Fruit fly (Drosophila melanogaster) whole organism, embryonic: ENCODE measurements around the gene mRpL55.

Experiments
- CG10979 ChIP-seq: fragments of 200-800 bp; sonication (Bioruptor generic); optimal IDR thresholded peaks from 2 replicates; lab custom pipeline; 2018; ENCODE audit warnings: missing biosample characterization, mild to moderate bottlenecking, missing genetic modification characterization, moderate library complexity
- CG11247 ChIP-seq: fragments of 200-800 bp; sonication (Bioruptor generic); IDR thresholded peaks from 2 replicates; pipeline ENCODE4 v1.3.6; 2022; ENCODE audit warnings: missing biosample characterization, missing genetic modification characterization
- CG12155 ChIP-seq: fragments of 200-800 bp; sonication (Bioruptor generic); optimal IDR thresholded peaks from 3 replicates; lab custom pipeline; 2016; ENCODE audit warnings: missing biosample characterization, missing genetic modification characterization
- CG12299 ChIP-seq: fragments of 200-800 bp; sonication (Bioruptor generic); optimal IDR thresholded peaks from 2 replicates; lab custom pipeline; 2018; ENCODE audit warnings: missing biosample characterization, mild to moderate bottlenecking, missing genetic modification characterization
- CG12744 ChIP-seq: fragments of 200-800 bp; sonication (Bioruptor generic); optimal IDR thresholded peaks from 2 replicates; lab custom pipeline; 2016; ENCODE audit warnings: missing biosample characterization, missing genetic modification characterization
- CG13624 ChIP-seq: fragments of 200-800 bp; sonication (Bioruptor generic); optimal IDR thresholded peaks from 2 replicates; lab custom pipeline; 2016; ENCODE audit warnings: missing biosample characterization, missing genetic modification characterization
- CG14441 ChIP-seq: fragments of 200-800 bp; sonication (Bioruptor generic); IDR thresholded peaks from 2 replicates; pipeline ENCODE4 v1.3.6; 2022; ENCODE audit warnings: missing biosample characterization, missing genetic modification characterization
- CG15514 ChIP-seq: fragments of 200-800 bp; sonication (Bioruptor generic); optimal IDR thresholded peaks from 3 replicates; lab custom pipeline; 2017; ENCODE audit warnings: missing biosample characterization, missing genetic modification characterization, mild to moderate bottlenecking, moderate library complexity, missing genetic modification reagents
- CG16779 ChIP-seq: fragments of 200-800 bp; sonication (Bioruptor generic); IDR thresholded peaks from 2 replicates; pipeline ENCODE4 v1.3.6; 2022; ENCODE audit warnings: missing biosample characterization, missing genetic modification characterization
- CG16863 ChIP-seq: fragments of 200-800 bp; sonication (Bioruptor generic); optimal IDR thresholded peaks from 3 replicates; lab custom pipeline; 2016; ENCODE audit warnings: missing biosample characterization, missing genetic modification characterization
- CG17359 ChIP-seq: fragments of 200-800 bp; sonication (Bioruptor generic); optimal IDR thresholded peaks from 3 replicates; lab custom pipeline; 2018; ENCODE audit warnings: missing biosample characterization, mild to moderate bottlenecking, missing genetic modification characterization, moderate library complexity
- CG17568 ChIP-seq: fragments of 200-800 bp; sonication (Bioruptor generic); optimal IDR thresholded peaks from 2 replicates; lab custom pipeline; 2018; ENCODE audit warnings: missing biosample characterization, mild to moderate bottlenecking, missing genetic modification characterization, moderate library complexity
- CG17802 ChIP-seq: fragments of 200-800 bp; sonication (Bioruptor generic); optimal IDR thresholded peaks from 2 replicates; lab custom pipeline; 2018; ENCODE audit warnings: missing biosample characterization, mild to moderate bottlenecking, missing genetic modification characterization, moderate library complexity
- CG2199 ChIP-seq: fragments of 200-800 bp; sonication (Bioruptor generic); IDR thresholded peaks from 3 replicates; pipeline ENCODE4 v1.3.6; 2022; ENCODE audit warnings: missing biosample characterization, missing genetic modification characterization
- CG2712 ChIP-seq: fragments of 200-800 bp; optimal IDR thresholded peaks from 3 replicates; lab custom pipeline; 2019; ENCODE audit warnings: missing biosample characterization, mild to moderate bottlenecking, missing genetic modification characterization, moderate library complexity
- CG33557 ChIP-seq: fragments of 200-800 bp; sonication (Bioruptor generic); optimal IDR thresholded peaks from 2 replicates; lab custom pipeline; 2019; ENCODE audit warnings: missing biosample characterization, mild to moderate bottlenecking, missing genetic modification characterization, moderate library complexity
- CG5953 ChIP-seq: fragments of 200-800 bp; sonication (Bioruptor generic); IDR thresholded peaks from 2 replicates; pipeline ENCODE4 v1.3.6; 2022; ENCODE audit warnings: missing biosample characterization, missing genetic modification characterization
- CG6254 ChIP-seq: fragments of 200-800 bp; sonication (Bioruptor generic); optimal IDR thresholded peaks from 3 replicates; lab custom pipeline; 2017; ENCODE audit warnings: mild to moderate bottlenecking, missing biosample characterization, missing genetic modification reagents, missing genetic modification characterization
- CG7271 ChIP-seq: fragments of 200-800 bp; sonication (Bioruptor generic); optimal IDR thresholded peaks from 2 replicates; lab custom pipeline; 2018; ENCODE audit warnings: missing biosample characterization, mild to moderate bottlenecking, missing genetic modification characterization, moderate library complexity
- CG7839 ChIP-seq: fragments of 200-800 bp; sonication (Bioruptor generic); optimal IDR thresholded peaks from 3 replicates; lab custom pipeline; 2018; ENCODE audit warnings: missing biosample characterization, mild to moderate bottlenecking, missing genetic modification characterization, moderate library complexity
- CG7987 ChIP-seq: fragments of 200-800 bp; sonication (Bioruptor generic); optimal IDR thresholded peaks from 2 replicates; lab custom pipeline; 2018; ENCODE audit warnings: missing biosample characterization, mild to moderate bottlenecking, missing genetic modification characterization, moderate library complexity
- CG8281 ChIP-seq: fragments of 200-800 bp; sonication (Bioruptor generic); optimal IDR thresholded peaks from 2 replicates; lab custom pipeline; 2018; ENCODE audit warnings: missing biosample characterization, mild to moderate bottlenecking, missing genetic modification characterization, moderate library complexity
- CG8924 ChIP-seq: fragments of 200-800 bp; optimal IDR thresholded peaks from 3 replicates; lab custom pipeline; 2019; ENCODE audit warnings: missing biosample characterization, mild to moderate bottlenecking, missing genetic modification characterization, moderate library complexity
- CHES-1-like ChIP-seq: fragments of 200-800 bp; sonication (Bioruptor generic); optimal IDR thresholded peaks from 2 replicates; lab custom pipeline; 2016; ENCODE audit warnings: missing biosample characterization, missing genetic modification characterization
- CkIIα-i1 ChIP-seq: fragments of 200-800 bp; sonication (Bioruptor generic); IDR thresholded peaks from 2 replicates; pipeline ENCODE4 v1.3.6; 2022; ENCODE audit warnings: missing biosample characterization, missing genetic modification characterization
- D ChIP-seq, 2 experiments: fragments of 200-800 bp in 1 of 2; fragments of >200 bp in 1 of 2; sonication (Bioruptor generic) in 1 of 2; optimal IDR thresholded peaks; 2 replicates in 1 of 2; 3 replicates in 1 of 2; lab custom pipeline; 2017; ENCODE audit warnings: mild to moderate bottlenecking in 1 of 2, missing biosample characterization in 1 of 2, missing genetic modification characterization in 1 of 2, missing genetic modification reagents in 1 of 2
- H2.0 ChIP-seq: fragments of 200-800 bp; sonication (Bioruptor generic); IDR thresholded peaks from 2 replicates; pipeline ENCODE4 v1.3.6; 2022; ENCODE audit warnings: missing biosample characterization, missing genetic modification characterization
- Hmr ChIP-seq: fragments of 200-800 bp; sonication (Bioruptor generic); optimal IDR thresholded peaks from 3 replicates; lab custom pipeline; 2017; ENCODE audit warnings: mild to moderate bottlenecking, missing biosample characterization, missing genetic modification reagents, missing genetic modification characterization
- MBD-R2 ChIP-seq: fragments of 200-800 bp; sonication (Bioruptor generic); IDR thresholded peaks from 2 replicates; pipeline ENCODE4 v1.3.6; 2022; ENCODE audit warnings: missing biosample characterization, missing genetic modification characterization
- Meics ChIP-seq: fragments of 200-800 bp; sonication (Bioruptor generic); optimal IDR thresholded peaks from 2 replicates; lab custom pipeline; 2017; ENCODE audit warnings: missing biosample characterization, mild to moderate bottlenecking, missing genetic modification characterization
- Oli ChIP-seq: fragments of 200-800 bp; sonication (Bioruptor generic); optimal IDR thresholded peaks from 2 replicates; lab custom pipeline; 2018; ENCODE audit warnings: missing biosample characterization, mild to moderate bottlenecking, missing genetic modification characterization, moderate library complexity
- Sry-β ChIP-seq: fragments of 200-800 bp; sonication (Bioruptor generic); optimal IDR thresholded peaks from 2 replicates; lab custom pipeline; 2018; ENCODE audit warnings: missing biosample characterization, mild to moderate bottlenecking, missing genetic modification characterization, moderate library complexity
- Trl ChIP-seq, 3 experiments: fragments of >200 bp in 2 of 3; fragments of 200-800 bp in 1 of 3; sonication (Bioruptor generic) in 1 of 3; optimal IDR thresholded peaks; 2 replicates in 1 of 3; 3 replicates in 2 of 3; lab custom pipeline; 2016 to 2017; ENCODE audit warnings: missing biosample characterization in 1 of 3, missing genetic modification characterization in 1 of 3
- Xbp1 ChIP-seq: fragments of 200-800 bp; sonication (Bioruptor generic); optimal IDR thresholded peaks from 3 replicates; lab custom pipeline; 2016; ENCODE audit warnings: missing biosample characterization, mild to moderate bottlenecking, missing genetic modification characterization
- Xrp1 ChIP-seq: fragments of 200-800 bp; sonication (Bioruptor generic); IDR thresholded peaks from 2 replicates; pipeline ENCODE4 v1.3.6; 2022; ENCODE audit warnings: missing biosample characterization, missing genetic modification characterization
- ap ChIP-seq: fragments of 200-800 bp; sonication (Bioruptor generic); IDR thresholded peaks from 2 replicates; pipeline ENCODE4 v1.3.6; 2022; ENCODE audit warnings: missing biosample characterization, missing genetic modification characterization
- crp ChIP-seq, 2 experiments: fragments of 200-800 bp; sonication (Bioruptor generic); optimal IDR thresholded peaks; 2 replicates in 1 of 2; 3 replicates in 1 of 2; lab custom pipeline; 2017; ENCODE audit warnings: missing biosample characterization in 2 of 2, missing genetic modification characterization in 2 of 2, mild to moderate bottlenecking in 1 of 2, moderate library complexity in 1 of 2
- dmrt11E ChIP-seq: fragments of 200-800 bp; sonication (Bioruptor generic); optimal IDR thresholded peaks from 3 replicates; lab custom pipeline; 2018; ENCODE audit warnings: missing biosample characterization, mild to moderate bottlenecking, missing genetic modification characterization, moderate library complexity
- ftz-f1 ChIP-seq: fragments of 200-800 bp; sonication (Bioruptor generic); optimal IDR thresholded peaks from 2 replicates; lab custom pipeline; 2016; ENCODE audit warnings: missing biosample characterization, missing genetic modification characterization
- gt ChIP-seq: fragments of 200-800 bp; sonication (Bioruptor generic); IDR thresholded peaks from 2 replicates; pipeline ENCODE4 v1.3.6; 2022; ENCODE audit warnings: missing biosample characterization, missing genetic modification characterization
- her ChIP-seq: fragments of 200-800 bp; sonication (Bioruptor generic); optimal IDR thresholded peaks from 2 replicates; lab custom pipeline; 2016; ENCODE audit warnings: missing biosample characterization, missing genetic modification characterization
- jigr1 ChIP-seq: fragments of 200-800 bp; sonication (Bioruptor generic); IDR thresholded peaks from 3 replicates; pipeline ENCODE4 v1.3.6; 2022; ENCODE audit warnings: missing biosample characterization, missing genetic modification characterization
- kni ChIP-seq: fragments of 200-800 bp; sonication (Bioruptor generic); optimal IDR thresholded peaks from 3 replicates; lab custom pipeline; 2017; ENCODE audit warnings: mild to moderate bottlenecking, missing biosample characterization, missing genetic modification reagents, missing genetic modification characterization
- mld ChIP-seq: fragments of 200-800 bp; sonication (Bioruptor generic); IDR thresholded peaks from 3 replicates; pipeline ENCODE4 v1.3.6; 2022; ENCODE audit warnings: missing biosample characterization, missing genetic modification characterization; ENCODE audit not compliant: partially characterized antibody
- oc ChIP-seq: fragments of 200-800 bp; sonication (Bioruptor generic); optimal IDR thresholded peaks from 2 replicates; lab custom pipeline; 2018; ENCODE audit warnings: missing biosample characterization, mild to moderate bottlenecking, missing genetic modification characterization, moderate library complexity
- run ChIP-seq: fragments of 200-800 bp; sonication (Bioruptor generic); optimal IDR thresholded peaks from 3 replicates; lab custom pipeline; 2018; ENCODE audit warnings: missing biosample characterization, mild to moderate bottlenecking, missing genetic modification characterization
- trem ChIP-seq: fragments of 200-800 bp; optimal IDR thresholded peaks from 3 replicates; lab custom pipeline; 2019; ENCODE audit warnings: missing biosample characterization, mild to moderate bottlenecking, missing genetic modification characterization, moderate library complexity
- unc-4 ChIP-seq: fragments of 200-800 bp; sonication (Bioruptor generic); IDR thresholded peaks from 2 replicates; pipeline ENCODE4 v1.3.6; 2022; ENCODE audit warnings: missing biosample characterization, missing genetic modification characterization; ENCODE audit not compliant: partially characterized antibody
- wdn ChIP-seq: fragments of 200-800 bp; sonication (Bioruptor generic); IDR thresholded peaks from 2 replicates; pipeline ENCODE4 v1.3.6; 2022; ENCODE audit warnings: missing biosample characterization, missing genetic modification characterization

The mRpL55 gene

DNA sequence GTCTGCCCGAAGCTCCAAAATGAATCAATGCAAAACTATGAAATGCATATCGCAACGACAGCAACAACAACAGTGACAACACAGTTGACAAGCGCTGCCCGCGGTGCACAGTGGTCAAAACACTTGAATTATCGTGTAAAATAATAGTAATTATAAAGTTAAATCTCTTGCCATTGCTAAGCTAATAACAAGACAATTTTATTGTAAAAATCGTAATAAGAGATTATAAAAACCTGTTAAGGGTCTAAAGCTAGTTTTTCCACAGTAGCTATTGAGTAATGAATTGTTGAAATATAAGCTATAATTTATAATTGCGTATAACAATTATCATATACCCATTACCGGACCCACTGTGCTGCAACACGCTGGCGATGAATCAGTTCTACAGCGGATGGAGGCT is 21.7 kb downstream of the mRpL55 start (continued):
- TF ChIP-seq D (optimal IDR thresholded peaks at IDR 0.05; lab: Kevin White, UChicago), result no peak
- peak; percentile 54 for TF ChIP-seq D (GFP tag; optimal IDR thresholded peaks at IDR 0.05; lab: Kevin White, UChicago)
- peak; percentile 70 for TF ChIP-seq dmrt11E (tag; lab: Kevin White, UChicago)
- peak; percentile 86 for TF ChIP-seq CG2712 (tag; lab: Kevin White, UChicago)
- peak; percentile 13 for TF ChIP-seq CG33557 (GFP tag; lab: Kevin White, UChicago)
- TF ChIP-seq CG5953 (GFP tag; lab: Robert Waterston, UW), result no peak
- TF ChIP-seq Sry-β (GFP tag; lab: Kevin White, UChicago), result no peak
- TF ChIP-seq CG17359 (tag; lab: Kevin White, UChicago), result peak; percentile 67
- no peak for TF ChIP-seq CG11247 (GFP tag; lab: Robert Waterston, UW)
- TF ChIP-seq MBD-R2 (GFP tag; lab: Robert Waterston, UW), result no peak
- peak; percentile 6 for TF ChIP-seq CG8281
- TF ChIP-seq Oli (tag; lab: Kevin White, UChicago), result peak; percentile 68
- peak; percentile 19 for TF ChIP-seq oc (tag; lab: Kevin White, UChicago)
- no peak for TF ChIP-seq CG13624 (GFP tag; lab: Kevin White, UChicago)
- no peak for TF ChIP-seq CG17802 (tag; lab: Kevin White, UChicago)
- TF ChIP-seq wdn, result no peak
- TF ChIP-seq Xrp1 (GFP tag; lab: Robert Waterston, UW), result peak; percentile 86
- TF ChIP-seq CG15514 (GFP tag; lab: Kevin White, UChicago), result no peak
- TF ChIP-seq CG7987 (GFP tag; lab: Kevin White, UChicago), result no peak
- TF ChIP-seq CG16863 (GFP tag; lab: Kevin White, UChicago), result peak; percentile 34
- 0 out of 3 replicates have a peak, but pooled peaks have one; percentile 47 for TF ChIP-seq CG2199 (GFP tag; lab: Robert Waterston, UW)
- no peak for TF ChIP-seq CG12744
- peak; percentile 40 for TF ChIP-seq trem
- TF ChIP-seq ap (GFP tag; lab: Robert Waterston, UW), result peak; percentile 44
- no peak for TF ChIP-seq her
- no peak for TF ChIP-seq run (tag; lab: Kevin White, UChicago)
- peak; percentile 79 for TF ChIP-seq CG10979 (tag; lab: Kevin White, UChicago)
- TF ChIP-seq Xbp1, result peak; percentile 16
- TF ChIP-seq Trl (optimal IDR thresholded peaks at IDR 0.05; lab: Kevin White, UChicago), result no peak
- peak; percentile 8 for TF ChIP-seq Trl (GFP tag; optimal IDR thresholded peaks at IDR 0.05; lab: Kevin White, UChicago)
- peak; percentile 70 for TF ChIP-seq CG6254 (GFP tag; lab: Kevin White, UChicago)
- TF ChIP-seq ftz-f1 (GFP tag; lab: Kevin White, UChicago), result no peak
- peak; percentile 40; the same call in 1 of the 2 replicates for TF ChIP-seq H2.0
- TF ChIP-seq Hmr (GFP tag; lab: Kevin White, UChicago), result no peak
- TF ChIP-seq unc-4 (GFP tag; lab: Robert Waterston, UW), result no peak
- TF ChIP-seq CkIIα-i1 (GFP tag; lab: Robert Waterston, UW), result no peak
- no peak for TF ChIP-seq CHES-1-like
- no peak for TF ChIP-seq gt (GFP tag; lab: Robert Waterston, UW)
- TF ChIP-seq CG16779 (GFP tag; lab: Robert Waterston, UW), result no peak
- TF ChIP-seq Meics (GFP tag; lab: Kevin White, UChicago), result no peak
- TF ChIP-seq kni (GFP tag; lab: Kevin White, UChicago), result no peak
- no peak for TF ChIP-seq crp (GFP tag; optimal IDR thresholded peaks at IDR 0.05; lab: Kevin White, UChicago)
- no peak for TF ChIP-seq CG17568
- TF ChIP-seq CG8924, result peak; percentile 52
- TF ChIP-seq CG7839 (tag; lab: Kevin White, UChicago), result peak; percentile 74
- no peak for TF ChIP-seq mld (GFP tag; lab: Robert Waterston, UW)
- peak; percentile 23 for TF ChIP-seq CG7271 (tag; lab: Kevin White, UChicago)
- no peak for TF ChIP-seq CG12155
- TF ChIP-seq CG14441 (GFP tag; lab: Robert Waterston, UW), result peak; percentile 46; the same call in 1 of the 2 replicates
- TF ChIP-seq CG12299 (tag; lab: Kevin White, UChicago), result peak; percentile 11
- TF ChIP-seq jigr1 (GFP tag; lab: Robert Waterston, UW), result no peak
